Fruit fly (Drosophila melanogaster): ENCODE data around the gene Coq6.

Gene Coq6

dm6 chr2L:5546518-5547287 lies 14.7 kb upstream of the Coq6 start, which contains the start of gene Oscillin:
Gene Oscillin (plus strand): TSS chr2L:5547086.
- TF ChIP-seq esg (GFP tag; conservative IDR thresholded peaks at IDR 0.05) (peak; percentile 66), Eip74EF (GFP tag; optimal IDR thresholded peaks at IDR 0.05) (peak in 1 of 2 experiments; percentile 80), Atf-2 (GFP tag; optimal IDR thresholded peaks at IDR 0.05) (peak; percentile 66), CG10147 (GFP tag; optimal IDR thresholded peaks at IDR 0.05) (peak; percentile 73), Sin3A (optimal IDR thresholded peaks at IDR 0.05) (no peak), CG8290 (GFP tag; optimal IDR thresholded peaks at IDR 0.05) (peak; percentile 41), CG8290 (tag; optimal IDR thresholded peaks at IDR 0.05) (peak in 1 of 2 experiments; percentile 5), tll (GFP tag; optimal IDR thresholded peaks at IDR 0.05) (no peak), ken (GFP tag; IDR thresholded peaks at IDR 0.05) (peak; percentile 68; the same call in 2 of the 3 replicates), Bteb2 (GFP tag; optimal IDR thresholded peaks at IDR 0.05) (peak; percentile 79), CG8089 (GFP tag; optimal IDR thresholded peaks at IDR 0.05) (no peak), Spps (tag; optimal IDR thresholded peaks at IDR 0.05) (peak; percentile 84), slp2 (GFP tag; optimal IDR thresholded peaks at IDR 0.05) (peak; percentile 44), sc (optimal IDR thresholded peaks at IDR 0.05) (no peak), sc (GFP tag; optimal IDR thresholded peaks at IDR 0.05) (no peak), CG2120 (GFP tag; optimal IDR thresholded peaks at IDR 0.05) (peak; percentile 12), Ets97D (GFP tag; optimal IDR thresholded peaks at IDR 0.05) (no peak), CG8924 (tag; optimal IDR thresholded peaks at IDR 0.05) (peak; percentile 84), Atf3 (GFP tag; optimal IDR thresholded peaks at IDR 0.05) (no peak), CG43689 (GFP tag; IDR thresholded peaks at IDR 0.05) (no peak), CG17385 (GFP tag; optimal IDR thresholded peaks at IDR 0.05) (peak; percentile 89), Lpt (GFP tag; optimal IDR thresholded peaks at IDR 0.05) (no peak), pzg (GFP tag; optimal IDR thresholded peaks at IDR 0.05) (no peak), Dip3 (GFP tag; optimal IDR thresholded peaks at IDR 0.05) (no peak), chinmo (GFP tag; IDR thresholded peaks at IDR 0.05; ENCODE audit: partially characterized antibody) (peak; percentile 85; the same call in 3 of the 4 replicates), CG15011 (GFP tag; optimal IDR thresholded peaks at IDR 0.05) (peak; percentile 66), sens-2 (GFP tag; IDR thresholded peaks at IDR 0.05) (no peak), CG10654 (GFP tag; optimal IDR thresholded peaks at IDR 0.05) (peak; percentile 58), aop (GFP tag; IDR thresholded peaks at IDR 0.05) (no peak), Nf-YB (GFP tag; optimal IDR thresholded peaks at IDR 0.05) (peak; percentile 76), CG14667 (GFP tag; IDR thresholded peaks at IDR 0.05) (peak; percentile 63), grn (GFP tag; optimal IDR thresholded peaks at IDR 0.05) (no peak), CG12744 (GFP tag; optimal IDR thresholded peaks at IDR 0.05) (peak; percentile 29), Bgb (GFP tag; IDR thresholded peaks at IDR 0.05; ENCODE audit: partially characterized antibody) (peak; percentile 64; the same call in 1 of the 2 replicates), CG8765 (GFP tag; IDR thresholded peaks at IDR 0.05) (no peak), CG12942 (GFP tag; optimal IDR thresholded peaks at IDR 0.05) (no peak), CG7928 (GFP tag; optimal IDR thresholded peaks at IDR 0.05) (no peak), CG30431 (GFP tag; optimal IDR thresholded peaks at IDR 0.05) (peak; percentile 45), CG11085 (GFP tag; IDR thresholded peaks at IDR 0.05) (peak; percentile 71), CG16779 (GFP tag; IDR thresholded peaks at IDR 0.05) (no peak), Hr78 (GFP tag; optimal IDR thresholded peaks at IDR 0.05) (peak in 1 of 2 experiments; percentile 96), CG13123 (GFP tag; optimal IDR thresholded peaks at IDR 0.05) (peak; percentile 4), CG1602 (GFP tag; optimal IDR thresholded peaks at IDR 0.05) (peak; percentile 18), HLH4C (GFP tag; IDR thresholded peaks at IDR 0.05; ENCODE audit: partially characterized antibody) (peak; percentile 84), Xbp1 (GFP tag; optimal IDR thresholded peaks at IDR 0.05) (peak; percentile 80), Aef1 (GFP tag; IDR thresholded peaks at IDR 0.05) (peak; percentile 57), lov (optimal IDR thresholded peaks at IDR 0.05) (no peak), lov (GFP tag; IDR thresholded peaks at IDR 0.05) (peak; percentile 77; the same call in 2 of the 3 replicates), CG17829 (tag; optimal IDR thresholded peaks at IDR 0.05) (peak; percentile 92), CG15269 (tag; optimal IDR thresholded peaks at IDR 0.05) (peak; percentile 75)

Measured in whole organism, embryonic.